Worm (Caenorhabditis elegans): Measurements from ENCODE around the gene W03C9.2.

Gene W03C9.2

ce11 chrII:11979449-11980095, 17.4 kb downstream of the W03C9.2 start, which contains the start of the genes ash-2 and Y17G7B.20:
Gene ash-2 (plus strand): TSS chrII:11979838.
Gene Y17G7B.20 (minus strand): TSS chrII:11979844.
- TF ChIP-seq hlh-15 (tag; optimal IDR thresholded peaks at IDR 0.05) (no peak), nfya-1 (tag; optimal IDR thresholded peaks at IDR 0.05) (peak; percentile 0), ama-1 (optimal IDR thresholded peaks at IDR 0.05) (peak; percentile 45), ceh-2 (tag; optimal IDR thresholded peaks at IDR 0.05) (peak; percentile 14), lim-6 (tag; optimal IDR thresholded peaks at IDR 0.05) (no peak), ttx-3 (tag; optimal IDR thresholded peaks at IDR 0.05) (no peak), unc-3 (GFP tag; conservative IDR thresholded peaks at IDR 0.05) (no peak), unc-3 (tag; optimal IDR thresholded peaks at IDR 0.05) (peak; percentile 41)

- TF ChIP-seq pag-3 (tag; optimal IDR thresholded peaks at IDR 0.05; ENCODE audit: borderline replicate concordance), result no peak
- TF ChIP-seq T23F11.4 (GFP tag; optimal IDR thresholded peaks at IDR 0.05), result no peak
- TF ChIP-seq che-1 (tag; optimal IDR thresholded peaks at IDR 0.05), result no peak
- no peak for TF ChIP-seq pros-1 (tag; optimal IDR thresholded peaks at IDR 0.05)
- peak; percentile 52 for TF ChIP-seq ahr-1 (tag; optimal IDR thresholded peaks at IDR 0.05)
- TF ChIP-seq hlh-6 (tag; optimal IDR thresholded peaks at IDR 0.05), result no peak
- peak; percentile 34 for TF ChIP-seq tbx-7 (tag; optimal IDR thresholded peaks at IDR 0.05)
- TF ChIP-seq sox-4 (tag; optimal IDR thresholded peaks at IDR 0.05), result no peak
- TF ChIP-seq unc-55 (GFP tag; optimal IDR thresholded peaks at IDR 0.05), result no peak
- no peak for TF ChIP-seq F13H6.1 (tag; optimal IDR thresholded peaks at IDR 0.05)
- TF ChIP-seq hlh-13 (GFP tag; optimal IDR thresholded peaks at IDR 0.05), result no peak
- peak; percentile 83 for TF ChIP-seq ceh-31 (tag; optimal IDR thresholded peaks at IDR 0.05)
- peak; percentile 69 for TF ChIP-seq C08G9.2 (tag; optimal IDR thresholded peaks at IDR 0.05)
- no peak for TF ChIP-seq ceh-9 (tag; optimal IDR thresholded peaks at IDR 0.05)
- TF ChIP-seq zip-5 (tag; optimal IDR thresholded peaks at IDR 0.05), result peak; percentile 78
- peak; percentile 13 for TF ChIP-seq ceh-19 (GFP tag; optimal IDR thresholded peaks at IDR 0.05)
- TF ChIP-seq syd-9 (tag; optimal IDR thresholded peaks at IDR 0.05), result no peak
- peak; percentile 24 for TF ChIP-seq ztf-16 (tag; optimal IDR thresholded peaks at IDR 0.05)
- TF ChIP-seq dmd-4 (tag; optimal IDR thresholded peaks at IDR 0.05; ENCODE audit: borderline replicate concordance), result no peak
- 0 out of 2 replicates have a peak, but pooled peaks have one; percentile 13 for TF ChIP-seq unc-3 (GFP tag; conservative IDR thresholded peaks at IDR 0.05)
- TF ChIP-seq unc-3 (tag; optimal IDR thresholded peaks at IDR 0.05), result peak; percentile 35
- no peak for TF ChIP-seq fkh-10 (GFP tag; optimal IDR thresholded peaks at IDR 0.05)
- TF ChIP-seq ttx-3 (tag; optimal IDR thresholded peaks at IDR 0.05), result peak; percentile 32
- TF ChIP-seq mec-3 (tag; optimal IDR thresholded peaks at IDR 0.05; ENCODE audit: borderline replicate concordance), result no peak
- TF ChIP-seq nhr-11 (tag; optimal IDR thresholded peaks at IDR 0.05), result no peak
- peak; percentile 69 for TF ChIP-seq ets-4 (tag; optimal IDR thresholded peaks at IDR 0.05)
- peak; percentile 60 for TF ChIP-seq nfya-1 (tag; optimal IDR thresholded peaks at IDR 0.05)
- TF ChIP-seq ceh-2 (tag; optimal IDR thresholded peaks at IDR 0.05), result peak; percentile 59
- TF ChIP-seq lin-11 (tag; optimal IDR thresholded peaks at IDR 0.05), result peak; percentile 1
- TF ChIP-seq unc-86 (tag; optimal IDR thresholded peaks at IDR 0.05), result peak; percentile 19
- no peak for TF ChIP-seq K09A11.1 (tag; optimal IDR thresholded peaks at IDR 0.05; ENCODE audit: insufficient read depth)
- TF ChIP-seq pat-9 (tag; optimal IDR thresholded peaks at IDR 0.05), result no peak
- peak; percentile 79 for TF ChIP-seq tbx-2 (tag; optimal IDR thresholded peaks at IDR 0.05)
- no peak for TF ChIP-seq pha-4 (tag; optimal IDR thresholded peaks at IDR 0.05)
- TF ChIP-seq Y22D7AL.16 (tag; optimal IDR thresholded peaks at IDR 0.05), result no peak
- peak; percentile 7 for TF ChIP-seq madf-2 (tag; optimal IDR thresholded peaks at IDR 0.05)
- TF ChIP-seq unc-42 (tag; optimal IDR thresholded peaks at IDR 0.05), result peak; percentile 92
- peak; percentile 47 for TF ChIP-seq fax-1 (tag; optimal IDR thresholded peaks at IDR 0.05)
- peak; percentile 1 for TF ChIP-seq ceh-18 (tag; optimal IDR thresholded peaks at IDR 0.05)
- peak; percentile 44 for TF ChIP-seq hlh-15 (tag; optimal IDR thresholded peaks at IDR 0.05)
- no peak for TF ChIP-seq hlh-30 (tag; optimal IDR thresholded peaks at IDR 0.05; ENCODE audit: insufficient read depth)
- no peak for TF ChIP-seq npax-4 (tag; optimal IDR thresholded peaks at IDR 0.05)
- no peak for TF ChIP-seq C38D4.7 (GFP tag; optimal IDR thresholded peaks at IDR 0.05)
- no peak for TF ChIP-seq ceh-22 (tag; optimal IDR thresholded peaks at IDR 0.05)
- TF ChIP-seq gmeb-2 (tag; optimal IDR thresholded peaks at IDR 0.05), result peak; percentile 7
- peak; percentile 19 for TF ChIP-seq K02D7.2 (tag; optimal IDR thresholded peaks at IDR 0.05)
- no peak for TF ChIP-seq elt-4 (tag; optimal IDR thresholded peaks at IDR 0.05)
Measured at ce11 chrII:11980110-11980509, 17.9 kb downstream of the W03C9.2 start.
